Fruit fly (Drosophila melanogaster) whole organism, prepupa: ENCODE measurements around the gene bnb.

ENCODE experiments used
- Blimp-1 ChIP-seq: fragments of 200-800 bp; sonication (Bioruptor generic); optimal IDR thresholded peaks from 3 replicates; lab custom pipeline; 2017; ENCODE audit warnings: missing biosample characterization, missing genetic modification characterization, mild to moderate bottlenecking, moderate library complexity, missing genetic modification reagents
- CG16779 ChIP-seq: fragments of 200-800 bp; sonication (Bioruptor generic); optimal IDR thresholded peaks from 3 replicates; lab custom pipeline; 2017; ENCODE audit warnings: missing biosample characterization, mild to moderate bottlenecking, missing genetic modification characterization
- Eip93F ChIP-seq: fragments of 200-800 bp; sonication (Bioruptor generic); optimal IDR thresholded peaks from 2 replicates; lab custom pipeline; 2016; ENCODE audit warnings: missing biosample characterization, mild to moderate bottlenecking, missing genetic modification characterization
- Hr38 ChIP-seq: sonication (Bioruptor generic); optimal IDR thresholded peaks from 2 replicates; lab custom pipeline; 2016; ENCODE audit warnings: missing biosample characterization, missing genetic modification characterization
- OdsH ChIP-seq: fragments of 200-800 bp; sonication (Bioruptor generic); optimal IDR thresholded peaks from 3 replicates; lab custom pipeline; 2016; ENCODE audit warnings: missing biosample characterization, missing genetic modification characterization
- achi ChIP-seq: fragments of 200-800 bp; sonication (Bioruptor generic); optimal IDR thresholded peaks from 3 replicates; lab custom pipeline; 2016; ENCODE audit warnings: missing biosample characterization, missing genetic modification characterization

- no peak for TF ChIP-seq Eip93F
- no peak for TF ChIP-seq achi (GFP tag; lab: Kevin White, UChicago)
- no peak for TF ChIP-seq CG16779 (tag; lab: Kevin White, UChicago)
- TF ChIP-seq Hr38 (GFP tag; lab: Kevin White, UChicago) = no peak
- no peak for TF ChIP-seq Blimp-1 (GFP tag; lab: Kevin White, UChicago)
- TF ChIP-seq OdsH (GFP tag; lab: Kevin White, UChicago) = no peak
Observed at dm6 chrX:18783417-18784123, 13.9 kb downstream of the bnb start, which contains the start of gene CG18259.
